Worm (Caenorhabditis elegans) whole organism, L4 larva: ENCODE measurements around the gene F49E8.8.

Experiments
- R02D3.7 ChIP-seq: fragments of 150-350 bp; sonication (generic microtip); optimal IDR thresholded peaks from 3 replicates; lab custom pipeline; 2014; ENCODE audit warnings: missing biosample characterization, missing genetic modification characterization
- ama-1 ChIP-seq: fragments of 150-350 bp; optimal IDR thresholded peaks from 2 replicates; lab custom pipeline; 2014; ENCODE audit warnings: inconsistent platforms, mixed read lengths
- nhr-77 ChIP-seq: fragments of 150-350 bp; optimal IDR thresholded peaks from 2 replicates; lab custom pipeline; 2014; ENCODE audit warnings: missing biosample characterization, missing genetic modification characterization

DNA sequence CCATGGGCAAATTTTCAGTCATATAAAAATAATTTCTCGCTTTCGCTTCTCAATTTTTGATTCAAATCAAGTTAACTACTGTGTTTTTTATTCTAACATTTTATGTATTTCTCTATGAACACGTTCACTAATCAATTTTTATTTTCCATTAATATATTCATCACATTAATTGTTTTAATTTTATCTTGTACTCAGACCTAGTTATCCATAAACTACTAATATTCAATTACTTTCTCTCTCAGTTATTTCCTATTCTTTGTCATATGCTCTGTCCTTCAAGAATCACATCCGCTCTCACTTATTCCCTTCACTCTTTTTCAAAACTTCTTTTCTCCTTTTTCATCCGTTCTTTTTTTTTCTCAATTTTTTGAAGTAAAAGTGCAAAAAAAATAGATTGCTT is 30.5 kb downstream of the F49E8.8 start:
- no peak for TF ChIP-seq ama-1 (lab: Kevin White, UChicago)
- TF ChIP-seq nhr-77 (tag; lab: Kevin White, UChicago): no peak
- TF ChIP-seq R02D3.7 (tag; lab: Kevin White, UChicago): no peak
